Worm (Caenorhabditis elegans) whole organism, L2 larva: ENCODE measurements around the gene frpr-3.
A peak's percentile ranks its signal among the peaks of the same experiment; 100 is the strongest.

Experiments used
- C34F6.9 ChIP-seq: fragments of 150-350 bp; optimal IDR thresholded peaks from 2 replicates; lab custom pipeline; 2014; ENCODE audit warnings: missing biosample characterization, missing genetic modification characterization
- F13H6.1 ChIP-seq: sonication (generic microtip); optimal IDR thresholded peaks from 2 replicates; lab custom pipeline; 2016; ENCODE audit warnings: missing genetic modification characterization, missing compliant biosample characterization
- R02D3.7 ChIP-seq: fragments of 150-350 bp; optimal IDR thresholded peaks from 2 replicates; lab custom pipeline; 2014; ENCODE audit warnings: missing biosample characterization, missing genetic modification characterization
- Y55F3AM.14 ChIP-seq: fragments of 200-800 bp; sonication (Bioruptor generic); optimal IDR thresholded peaks from 2 replicates; lab custom pipeline; 2018; ENCODE audit warnings: mild to moderate bottlenecking, missing genetic modification characterization, missing compliant biosample characterization
- ZK546.5 ChIP-seq: sonication (generic microtip); optimal IDR thresholded peaks from 2 replicates; lab custom pipeline; 2017; ENCODE audit warnings: missing biosample characterization, missing genetic modification characterization
- alr-1 ChIP-seq: fragments of 150-350 bp; optimal IDR thresholded peaks from 2 replicates; lab custom pipeline; 2014; ENCODE audit warnings: missing biosample characterization, missing genetic modification characterization
- aly-2 ChIP-seq: fragments of 150-350 bp; optimal IDR thresholded peaks from 2 replicates; lab custom pipeline; 2014; ENCODE audit warnings: missing biosample characterization, missing genetic modification characterization
- ama-1 ChIP-seq: fragments of 150-350 bp; optimal IDR thresholded peaks from 2 replicates; lab custom pipeline; 2018; ENCODE audit warnings: inconsistent platforms
- blmp-1 ChIP-seq: sonication (generic microtip); optimal IDR thresholded peaks from 2 replicates; lab custom pipeline; 2017; ENCODE audit warnings: missing genetic modification characterization, mild to moderate bottlenecking, missing compliant biosample characterization, antibody characterized with exemption, moderate library complexity; ENCODE audit not compliant: insufficient read depth
- ceh-16 ChIP-seq: fragments of 150-350 bp; optimal IDR thresholded peaks from 2 replicates; lab custom pipeline; 2014; ENCODE audit warnings: missing biosample characterization, missing genetic modification characterization
- ceh-82 ChIP-seq: fragments of 150-350 bp; optimal IDR thresholded peaks from 2 replicates; lab custom pipeline; 2014; ENCODE audit warnings: missing biosample characterization, missing genetic modification characterization
- crh-2 ChIP-seq: sonication (generic microtip); optimal IDR thresholded peaks from 2 replicates; lab custom pipeline; 2017; ENCODE audit warnings: missing biosample characterization, missing genetic modification characterization
- elt-3 ChIP-seq: sonication (generic microtip); optimal IDR thresholded peaks from 2 replicates; lab custom pipeline; 2017; ENCODE audit warnings: missing biosample characterization, missing genetic modification characterization
- fos-1 ChIP-seq: fragments of 150-350 bp; optimal IDR thresholded peaks from 2 replicates; lab custom pipeline; 2014; ENCODE audit warnings: missing biosample characterization, missing genetic modification characterization
- gmeb-1 ChIP-seq: fragments of 150-350 bp; optimal IDR thresholded peaks from 2 replicates; lab custom pipeline; 2014; ENCODE audit warnings: missing biosample characterization, missing genetic modification characterization
- lin-11 ChIP-seq: fragments of 150-350 bp; sonication (generic microtip); optimal IDR thresholded peaks from 2 replicates; lab custom pipeline; 2014; ENCODE audit warnings: missing biosample characterization, missing genetic modification characterization, inconsistent platforms, mixed read lengths
- lin-13 ChIP-seq: fragments of 150-350 bp; optimal IDR thresholded peaks from 2 replicates; lab custom pipeline; 2014; ENCODE audit warnings: missing biosample characterization, missing genetic modification reagents, missing genetic modification characterization
- lin-39 ChIP-seq: fragments of 150-350 bp; optimal IDR thresholded peaks from 2 replicates; lab custom pipeline; 2014; ENCODE audit warnings: missing biosample characterization, missing genetic modification reagents, missing genetic modification characterization
- lsy-2 ChIP-seq, 2 experiments: fragments of 150-350 bp in 1 of 2; sonication (generic microtip) in 1 of 2; optimal IDR thresholded peaks; 2 replicates each; lab custom pipeline; 2014 to 2017; ENCODE audit warnings: missing biosample characterization in 2 of 2, missing genetic modification characterization in 2 of 2
- mbf-1 ChIP-seq: sonication (generic microtip); optimal IDR thresholded peaks from 2 replicates; lab custom pipeline; 2017; ENCODE audit warnings: missing biosample characterization, missing genetic modification characterization
- mdl-1 ChIP-seq, 2 experiments: fragments of 150-350 bp in 1 of 2; sonication (generic microtip) in 1 of 2; optimal IDR thresholded peaks; 2 replicates each; lab custom pipeline; 2017; ENCODE audit warnings: missing biosample characterization in 2 of 2, missing genetic modification characterization in 2 of 2
- nhr-10 ChIP-seq: sonication (generic microtip); optimal IDR thresholded peaks from 2 replicates; lab custom pipeline; 2017; ENCODE audit warnings: missing biosample characterization, missing genetic modification characterization
- nhr-11 ChIP-seq: fragments of 150-350 bp; optimal IDR thresholded peaks from 2 replicates; lab custom pipeline; 2014; ENCODE audit warnings: missing biosample characterization, missing genetic modification characterization
- nhr-12 ChIP-seq: fragments of 150-350 bp; optimal IDR thresholded peaks from 2 replicates; lab custom pipeline; 2014; ENCODE audit warnings: missing biosample characterization, missing genetic modification characterization
- nhr-129 ChIP-seq: fragments of 150-350 bp; optimal IDR thresholded peaks from 2 replicates; lab custom pipeline; 2014; ENCODE audit warnings: missing biosample characterization, missing genetic modification characterization
- nhr-21 ChIP-seq: fragments of 150-350 bp; optimal IDR thresholded peaks from 2 replicates; lab custom pipeline; 2014; ENCODE audit warnings: missing biosample characterization, missing genetic modification characterization
- nhr-25 ChIP-seq: fragments of 150-350 bp; sonication (generic microtip); optimal IDR thresholded peaks from 3 replicates; lab custom pipeline; 2014; ENCODE audit warnings: missing biosample characterization, missing genetic modification characterization
- nhr-77 ChIP-seq: fragments of 150-350 bp; optimal IDR thresholded peaks from 2 replicates; lab custom pipeline; 2014; ENCODE audit warnings: missing biosample characterization, missing genetic modification characterization
- peb-1 ChIP-seq: fragments of 150-350 bp; optimal IDR thresholded peaks from 2 replicates; lab custom pipeline; 2014; ENCODE audit warnings: missing biosample characterization, missing genetic modification characterization
- skn-1 ChIP-seq: sonication (generic microtip); optimal IDR thresholded peaks from 2 replicates; lab custom pipeline; 2017; ENCODE audit warnings: missing biosample characterization, missing genetic modification characterization
- sma-3 ChIP-seq: sonication (generic microtip); optimal IDR thresholded peaks from 2 replicates; lab custom pipeline; 2016; ENCODE audit warnings: missing genetic modification reagents, missing genetic modification characterization, missing compliant biosample characterization
- sma-9 ChIP-seq, 2 experiments: fragments of 150-350 bp in 1 of 2; sonication (generic microtip) in 1 of 2; optimal IDR thresholded peaks; 2 replicates each; lab custom pipeline; 2014 to 2016; ENCODE audit warnings: missing genetic modification characterization in 2 of 2, mild to moderate bottlenecking in 1 of 2, missing biosample characterization in 1 of 2, missing compliant biosample characterization in 1 of 2, missing genetic modification reagents in 1 of 2, moderate library complexity in 1 of 2
- snpc-4 ChIP-seq: fragments of 150-350 bp; optimal IDR thresholded peaks from 2 replicates; lab custom pipeline; 2014; ENCODE audit warnings: missing biosample characterization, missing genetic modification characterization
- unc-39 ChIP-seq: fragments of 150-350 bp; optimal IDR thresholded peaks from 2 replicates; lab custom pipeline; 2014; ENCODE audit warnings: missing biosample characterization, missing genetic modification characterization
- unc-55 ChIP-seq: fragments of 150-350 bp; sonication (generic microtip); optimal IDR thresholded peaks from 3 replicates; lab custom pipeline; 2014; ENCODE audit warnings: missing biosample characterization, missing genetic modification reagents, missing genetic modification characterization
- zag-1 ChIP-seq: fragments of 150-350 bp; optimal IDR thresholded peaks from 2 replicates; lab custom pipeline; 2014; ENCODE audit warnings: missing biosample characterization, missing genetic modification characterization
- ztf-1 ChIP-seq: fragments of 200-800 bp; sonication (Bioruptor generic); conservative IDR thresholded peaks from 2 replicates; pipeline ENCODE4 v1.3.6; 2022; ENCODE audit warnings: missing genetic modification characterization, missing compliant biosample characterization
- ztf-11 ChIP-seq: sonication (generic microtip); optimal IDR thresholded peaks from 2 replicates; lab custom pipeline; 2017; ENCODE audit warnings: missing biosample characterization, missing genetic modification characterization
- ztf-4 ChIP-seq: fragments of 150-350 bp; optimal IDR thresholded peaks from 2 replicates; lab custom pipeline; 2014; ENCODE audit warnings: missing biosample characterization, missing genetic modification characterization

The frpr-3 gene

ce11 chrV:7770961-7771360 is at the start of gene frpr-3:
TSS of gene frpr-3 (plus strand) at chrV:7771261.
- no peak for TF ChIP-seq ztf-11 (tag; lab: Kevin White, UChicago)
- no peak for TF ChIP-seq nhr-11 (tag; lab: Kevin White, UChicago)
- no peak for TF ChIP-seq elt-3 (tag; lab: Kevin White, UChicago)
- no peak for TF ChIP-seq ztf-1 (GFP tag; lab: Robert Waterston, UW)
- TF ChIP-seq gmeb-1 (tag; lab: Kevin White, UChicago) = no peak
- no peak for TF ChIP-seq lin-11 (tag; lab: Kevin White, UChicago)
- no peak for TF ChIP-seq ZK546.5 (tag; lab: Kevin White, UChicago)
- TF ChIP-seq mbf-1 (tag; lab: Kevin White, UChicago) = no peak
- TF ChIP-seq fos-1 (tag; lab: Kevin White, UChicago) = no peak
- TF ChIP-seq nhr-77 = no peak
- TF ChIP-seq snpc-4 = no peak
- no peak for TF ChIP-seq nhr-10 (tag; lab: Kevin White, UChicago)
- no peak for TF ChIP-seq ztf-4 (tag; lab: Kevin White, UChicago)
- no peak for TF ChIP-seq nhr-12 (tag; lab: Kevin White, UChicago)

- TF ChIP-seq crh-2 (tag; lab: Kevin White, UChicago) = no peak
- TF ChIP-seq nhr-21 (tag; lab: Kevin White, UChicago) = no peak
- TF ChIP-seq unc-39 (tag; lab: Kevin White, UChicago) = no peak
- TF ChIP-seq lin-39 (tag; lab: Kevin White, UChicago) = no peak
- TF ChIP-seq nhr-10 (tag; lab: Kevin White, UChicago) = no peak
- no peak for TF ChIP-seq blmp-1 (tag; lab: Kevin White, UChicago)
- no peak for TF ChIP-seq alr-1 (tag; lab: Kevin White, UChicago)
- TF ChIP-seq nhr-25 (tag; lab: Kevin White, UChicago) = no peak
- no peak for TF ChIP-seq ceh-16 (tag; lab: Kevin White, UChicago)
- TF ChIP-seq sma-3 (GFP tag; lab: Kevin White, UChicago) = no peak
- no peak for TF ChIP-seq ZK546.5 (tag; lab: Kevin White, UChicago)
Measured at ce11 chrV:7721945-7722344, 49.1 kb upstream of the frpr-3 start, which contains the start of gene ZK105.14. TSS of gene ZK105.14 (minus strand) at chrV:7722045.

DNA sequence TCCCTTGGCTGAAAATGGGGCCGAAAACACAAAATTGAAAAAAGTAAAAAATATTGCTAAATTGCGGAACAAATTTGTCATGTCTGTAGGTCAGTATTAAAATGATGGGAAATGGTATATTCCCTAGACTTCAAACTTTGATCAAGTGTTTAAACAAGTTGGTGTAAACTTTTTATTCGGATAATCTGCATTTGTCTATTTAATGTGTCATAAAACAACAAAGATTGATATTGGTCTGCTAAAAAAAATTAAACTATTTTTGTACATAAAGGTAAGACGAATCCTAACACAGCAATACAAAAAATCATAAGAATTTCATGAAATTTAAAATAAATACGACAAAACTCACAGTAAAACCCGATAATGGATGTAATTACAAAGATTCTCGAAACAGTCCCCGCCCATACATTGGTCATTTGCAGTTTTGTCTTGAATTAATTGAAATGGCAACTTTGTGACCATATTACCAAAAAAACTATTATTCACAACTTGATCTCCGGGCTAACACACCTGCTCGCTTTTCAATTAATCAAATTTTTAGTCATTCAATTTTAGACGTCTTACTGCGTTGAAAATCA is 47.0 kb upstream of the frpr-3 start, which contains the start of the genes ZK105.6 and ZK105.8:
Gene ZK105.6 (minus strand): TSS at position 101 of the 578 bp plus-strand sequence.
Gene ZK105.8 (plus strand): TSS at position 528 of the 578 bp plus-strand sequence.
- TF ChIP-seq nhr-77 = no peak
- no peak for TF ChIP-seq ztf-4 (tag; lab: Kevin White, UChicago)
- no peak for TF ChIP-seq mdl-1 (tag; optimal IDR thresholded peaks at IDR 0.05; lab: Kevin White, UChicago)
- no peak for TF ChIP-seq lsy-2 (tag; optimal IDR thresholded peaks at IDR 0.05; lab: Kevin White, UChicago)
- no peak for TF ChIP-seq ZK546.5 (tag; lab: Kevin White, UChicago)
- no peak for TF ChIP-seq mbf-1 (tag; lab: Kevin White, UChicago)
- TF ChIP-seq lin-13 (GFP tag; lab: Kevin White, UChicago) = no peak
- no peak for TF ChIP-seq ama-1 (lab: Kevin White, UChicago)
- TF ChIP-seq gmeb-1 (tag; lab: Kevin White, UChicago) = no peak
- TF ChIP-seq nhr-129 (tag; lab: Kevin White, UChicago) = no peak
- no peak for TF ChIP-seq aly-2 (tag; lab: Kevin White, UChicago)
- TF ChIP-seq, all 48 proteins: peak for 0

- no peak for TF ChIP-seq Y55F3AM.14 (GFP tag; lab: Kevin White, UChicago)
- no peak for TF ChIP-seq alr-1 (tag; lab: Kevin White, UChicago)
- TF ChIP-seq ama-1 (lab: Kevin White, UChicago) = no peak
- TF ChIP-seq R02D3.7 = no peak
- TF ChIP-seq unc-55 (GFP tag; lab: Kevin White, UChicago) = peak; percentile 71
- TF ChIP-seq ceh-16 (tag; lab: Kevin White, UChicago) = no peak
- no peak for TF ChIP-seq ceh-82 (tag; lab: Kevin White, UChicago)
- no peak for TF ChIP-seq unc-39 (tag; lab: Kevin White, UChicago)
Measured at ce11 chrV:7726202-7726601, 44.9 kb upstream of the frpr-3 start.

- TF ChIP-seq peb-1 (tag; lab: Kevin White, UChicago) (no peak), ztf-4 (tag; lab: Kevin White, UChicago) (no peak), snpc-4 (no peak), alr-1 (tag; lab: Kevin White, UChicago) (no peak), sma-3 (GFP tag; lab: Kevin White, UChicago) (no peak), sma-9 (GFP tag; optimal IDR thresholded peaks at IDR 0.05; lab: Kevin White, UChicago) (peak; percentile 52), sma-9 (tag; optimal IDR thresholded peaks at IDR 0.05; lab: Kevin White, UChicago) (no peak), nhr-25 (tag; lab: Kevin White, UChicago) (no peak), skn-1 (tag; lab: Kevin White, UChicago) (no peak), nhr-77 (no peak), zag-1 (tag; lab: Kevin White, UChicago) (no peak), ZK546.5 (tag; lab: Kevin White, UChicago) (no peak), lsy-2 (tag; optimal IDR thresholded peaks at IDR 0.05; lab: Kevin White, UChicago) (peak in 1 of 2 experiments; percentile 22), ceh-82 (tag; lab: Kevin White, UChicago) (no peak), crh-2 (tag; lab: Kevin White, UChicago) (peak; percentile 33), unc-55 (GFP tag; lab: Kevin White, UChicago) (peak; percentile 34), C34F6.9 (tag; lab: Kevin White, UChicago) (peak; percentile 28), F13H6.1 (peak; percentile 27)
Measured at ce11 chrV:7726927-7727326, 44.1 kb upstream of the frpr-3 start.
